Worm (Caenorhabditis elegans): ENCODE data around the gene C54E4.5.

Gene C54E4.5

DNA sequence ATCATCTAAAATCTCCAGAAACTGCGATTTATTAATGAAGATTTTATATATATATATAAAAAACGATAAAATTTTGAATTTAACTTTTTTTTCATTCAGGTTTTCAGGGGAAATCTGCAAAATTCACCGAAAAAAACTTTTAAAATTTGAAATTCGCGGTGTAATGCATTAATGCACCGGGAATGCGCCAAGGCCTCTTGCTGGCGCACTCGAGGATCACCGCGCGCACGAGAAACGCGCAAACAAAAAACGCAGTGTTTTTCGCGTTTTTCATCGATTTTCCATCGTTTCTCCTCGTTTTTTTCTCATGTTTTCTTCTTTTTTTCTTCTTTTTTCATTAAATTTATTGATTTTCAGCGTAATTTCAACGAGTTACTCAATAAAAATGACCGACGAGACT is 28.4 kb upstream of the C54E4.5 start, which contains the start of gene hrpu-2 (continued):
- TF ChIP-seq lsy-27 (tag; optimal IDR thresholded peaks at IDR 0.05; ENCODE audit: borderline replicate concordance, insufficient read depth) (no peak), nhr-120 (GFP tag; IDR thresholded peaks at IDR 0.05) (no peak), aptf-3 (GFP tag; IDR thresholded peaks at IDR 0.05) (no peak), gei-17 (GFP tag; optimal IDR thresholded peaks at IDR 0.05) (no peak), attf-5 (GFP tag; optimal IDR thresholded peaks at IDR 0.05) (peak; percentile 76), egrh-3 (GFP tag; IDR thresholded peaks at IDR 0.05) (no peak), nhr-90 (tag; optimal IDR thresholded peaks at IDR 0.05) (no peak), tbp1 (GFP tag; optimal IDR thresholded peaks at IDR 0.05) (peak; percentile 56), C17E4.6 (GFP tag; IDR thresholded peaks at IDR 0.05) (no peak), Y79H2A.3 (GFP tag; conservative IDR thresholded peaks at IDR 0.05) (no peak), snpc-3.4 (tag; optimal IDR thresholded peaks at IDR 0.05) (no peak), lin-40 (tag; optimal IDR thresholded peaks at IDR 0.05) (peak; percentile 92), ceh-27 (GFP tag; optimal IDR thresholded peaks at IDR 0.05) (peak; percentile 52), dpff-1 (tag; optimal IDR thresholded peaks at IDR 0.05) (no peak), bed-1 (GFP tag; IDR thresholded peaks at IDR 0.05) (no peak), lin-35 (GFP tag; optimal IDR thresholded peaks at IDR 0.05) (peak; percentile 48 to 96 (median 80)), tlf-1 (GFP tag; optimal IDR thresholded peaks at IDR 0.05) (peak; percentile 47), mel-28 (tag; optimal IDR thresholded peaks at IDR 0.05; ENCODE audit: borderline replicate concordance) (no peak), ztf-6 (GFP tag; IDR thresholded peaks at IDR 0.05) (0 out of 2 replicates have a peak, but pooled peaks have one; percentile 62), ceh-100 (GFP tag; IDR thresholded peaks at IDR 0.05) (peak; percentile 61), K11D2.4 (GFP tag; IDR thresholded peaks at IDR 0.05) (peak; percentile 83), athp-1 (tag; optimal IDR thresholded peaks at IDR 0.05) (no peak), sptf-2 (GFP tag; optimal IDR thresholded peaks at IDR 0.05) (no peak), hmg-20 (GFP tag; IDR thresholded peaks at IDR 0.05) (no peak; the same call in 1 of the 2 replicates), F39B2.1 (GFP tag; IDR thresholded peaks at IDR 0.05) (no peak), xnd-1 (tag; optimal IDR thresholded peaks at IDR 0.05) (peak; percentile 24), mcd-1 (GFP tag; IDR thresholded peaks at IDR 0.05) (peak; percentile 93), F10E7.11 (tag; optimal IDR thresholded peaks at IDR 0.05) (no peak), ceh-79 (tag; optimal IDR thresholded peaks at IDR 0.05) (no peak)

DNA sequence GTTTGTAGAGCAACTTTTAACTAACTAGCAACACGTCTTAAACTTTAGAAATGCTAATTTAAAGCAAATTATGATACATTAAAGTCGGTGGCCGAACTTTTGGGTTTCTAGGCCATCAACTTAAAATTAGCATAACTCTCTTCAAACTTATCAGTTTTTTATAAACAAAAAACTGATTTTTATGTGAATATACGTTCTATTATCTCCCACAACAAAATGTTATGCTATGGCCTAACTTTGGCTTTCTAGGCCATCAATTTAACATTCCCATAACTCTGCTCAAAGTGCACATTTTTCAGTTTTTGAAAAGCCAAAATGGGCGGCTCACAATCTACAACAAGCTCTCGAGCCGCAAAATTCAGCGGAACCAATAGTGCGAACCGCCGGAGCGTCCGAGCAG is 26.2 kb upstream of the C54E4.5 start, which contains the start of gene C54E4.1:
TSS of gene C54E4.1 (plus strand) at position 301 of the 400 bp plus-strand sequence.
- TF ChIP-seq sea-2 (GFP tag; IDR thresholded peaks at IDR 0.05) (no peak), zim-3 (tag; optimal IDR thresholded peaks at IDR 0.05) (no peak), mxl-1 (tag; optimal IDR thresholded peaks at IDR 0.05) (no peak)

DNA sequence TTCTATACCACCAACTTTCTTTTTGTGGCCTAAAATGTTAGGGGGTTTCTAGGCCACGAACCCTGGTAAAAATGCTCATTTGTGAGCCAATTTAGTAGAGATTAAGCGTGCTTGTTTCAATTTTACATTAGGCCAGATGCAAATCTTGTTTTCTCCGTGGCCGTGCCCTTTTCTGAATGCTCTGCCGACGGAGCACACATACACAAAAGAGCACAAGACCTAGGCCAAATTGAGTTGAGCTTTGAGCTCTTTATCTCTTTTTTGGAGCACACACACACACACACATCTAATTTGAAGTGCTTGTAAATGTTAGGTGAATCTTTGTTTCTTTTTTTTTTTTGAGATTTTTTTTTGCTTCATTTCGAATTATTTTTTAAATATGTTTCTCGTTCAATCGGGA is 23.8 kb upstream of the C54E4.5 start:
- TF ChIP-seq ekl-4 (GFP tag; IDR thresholded peaks at IDR 0.05) (no peak), snpc-1.1 (tag; optimal IDR thresholded peaks at IDR 0.05; ENCODE audit: insufficient read depth) (no peak), Y56A3A.18 (GFP tag; IDR thresholded peaks at IDR 0.05) (no peak)

ce11 chrIV:2170332-2170731 is 21.2 kb upstream of the C54E4.5 start:
- no peak for TF ChIP-seq mcd-1 (GFP tag; IDR thresholded peaks at IDR 0.05)
- TF ChIP-seq madf-6 (GFP tag; IDR thresholded peaks at IDR 0.05), result no peak
- TF ChIP-seq lsy-27 (tag; optimal IDR thresholded peaks at IDR 0.05; ENCODE audit: borderline replicate concordance, insufficient read depth), result no peak
- no peak for TF ChIP-seq nfyb-1 (GFP tag; IDR thresholded peaks at IDR 0.05)
- TF ChIP-seq madf-10 (tag; optimal IDR thresholded peaks at IDR 0.05), result no peak
- TF ChIP-seq him-1 (tag; optimal IDR thresholded peaks at IDR 0.05), result no peak
- no peak for TF ChIP-seq K11D2.4 (GFP tag; IDR thresholded peaks at IDR 0.05)
- TF ChIP-seq ceh-100 (GFP tag; IDR thresholded peaks at IDR 0.05), result no peak
- no peak for TF ChIP-seq mel-28 (tag; optimal IDR thresholded peaks at IDR 0.05; ENCODE audit: borderline replicate concordance)
- no peak for TF ChIP-seq let-607 (tag; optimal IDR thresholded peaks at IDR 0.05)
- TF ChIP-seq F57A8.1 (GFP tag; optimal IDR thresholded peaks at IDR 0.05), result no peak
- no peak for TF ChIP-seq lag-1 (GFP tag; IDR thresholded peaks at IDR 0.05)
